Fruit fly (Drosophila melanogaster): ENCODE results near the gene Tspo.

Gene Tspo

DNA sequence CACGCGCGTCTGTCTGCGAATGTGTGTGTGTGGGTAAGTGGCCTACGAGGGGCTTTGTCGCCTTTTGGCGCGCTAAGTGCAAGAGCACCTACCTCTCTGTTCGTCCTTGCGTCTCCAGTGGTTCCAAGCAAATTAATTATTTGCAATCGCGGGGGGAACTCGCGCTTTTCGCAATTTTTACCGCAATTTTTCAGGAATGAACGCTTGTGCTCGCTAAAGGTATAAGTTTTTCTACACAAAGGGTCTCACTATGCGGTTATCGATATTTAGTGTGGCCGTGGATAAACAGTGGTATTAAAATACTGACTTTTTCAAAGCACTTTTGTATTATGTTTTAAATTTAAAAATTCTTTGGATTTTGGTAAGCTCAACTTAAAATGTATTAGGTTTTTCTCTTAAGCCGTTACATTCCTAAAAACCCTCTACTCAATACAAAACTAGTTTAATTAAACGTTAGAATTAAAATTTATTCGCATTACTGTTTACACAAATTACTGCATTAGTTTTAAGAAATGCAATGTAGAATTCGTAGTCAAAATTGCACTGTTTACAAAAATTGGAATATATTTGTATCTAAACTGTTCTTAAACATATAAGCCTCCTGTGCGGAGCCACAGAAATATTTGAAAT, 17.0 kb upstream of the Tspo start, which contains the start of gene lwr (continued):
- TF ChIP-seq lab (GFP tag; optimal IDR thresholded peaks at IDR 0.05), result no peak
- TF ChIP-seq en (GFP tag; optimal IDR thresholded peaks at IDR 0.05), result no peak
- no peak for TF ChIP-seq CG11085 (GFP tag; IDR thresholded peaks at IDR 0.05)
- TF ChIP-seq CG18476 (GFP tag; optimal IDR thresholded peaks at IDR 0.05), result no peak
- TF ChIP-seq HLHmδ (GFP tag; optimal IDR thresholded peaks at IDR 0.05), result no peak
- no peak for TF ChIP-seq Lpt (GFP tag; optimal IDR thresholded peaks at IDR 0.05)
- TF ChIP-seq vnd (GFP tag; IDR thresholded peaks at IDR 0.05; ENCODE audit: partially characterized antibody), result 0 out of 3 replicates have a peak, but pooled peaks have one; percentile 40
- no peak for TF ChIP-seq pan (optimal IDR thresholded peaks at IDR 0.05)
- TF ChIP-seq pan (GFP tag; optimal IDR thresholded peaks at IDR 0.05 in 1 of 2, IDR thresholded peaks at IDR 0.05 in 1 of 2), result no peak
- peak; percentile 22 for TF ChIP-seq CG17829 (tag; optimal IDR thresholded peaks at IDR 0.05)
- TF ChIP-seq CG16815 (GFP tag; optimal IDR thresholded peaks at IDR 0.05), result no peak
- peak; percentile 47; the same call in 1 of the 2 replicates for TF ChIP-seq CG42726 (GFP tag; IDR thresholded peaks at IDR 0.05; ENCODE audit: partially characterized antibody)

DNA sequence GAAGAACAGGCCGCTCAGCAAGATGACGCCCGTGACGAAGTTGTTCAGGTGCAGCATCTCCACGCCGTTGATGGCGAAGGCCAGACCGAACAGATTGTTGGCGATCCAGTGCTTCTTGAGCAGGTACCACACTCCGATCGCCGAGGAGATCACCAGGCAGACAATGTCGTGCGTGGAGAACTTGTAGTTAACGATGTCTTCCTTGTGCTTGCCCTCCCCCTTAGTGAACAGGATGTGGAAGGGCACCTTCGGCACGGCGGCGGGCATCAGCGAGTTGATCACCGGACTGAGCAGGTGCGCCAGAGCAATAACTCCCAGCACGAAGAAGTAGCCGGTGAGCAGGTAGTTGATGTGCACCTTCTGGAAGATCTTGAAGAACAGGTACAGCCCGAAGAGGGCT, 15.6 kb upstream of the Tspo start:
- TF ChIP-seq CG6175 (GFP tag; IDR thresholded peaks at IDR 0.05), result no peak
- TF ChIP-seq CG2889 (GFP tag; IDR thresholded peaks at IDR 0.05), result no peak
- no peak for TF ChIP-seq CG10462 (GFP tag; optimal IDR thresholded peaks at IDR 0.05)
- TF ChIP-seq CG17328 (GFP tag; IDR thresholded peaks at IDR 0.05), result no peak
- TF ChIP-seq Atf3 (GFP tag; optimal IDR thresholded peaks at IDR 0.05), result no peak
- TF ChIP-seq CG17829 (tag; optimal IDR thresholded peaks at IDR 0.05), result no peak
- TF ChIP-seq CG2129 (GFP tag; IDR thresholded peaks at IDR 0.05; ENCODE audit: partially characterized antibody), result no peak
- no peak for TF ChIP-seq Hey (tag; optimal IDR thresholded peaks at IDR 0.05)
- no peak for TF ChIP-seq ERR (GFP tag; optimal IDR thresholded peaks at IDR 0.05)
- no peak for TF ChIP-seq CG10209 (GFP tag; optimal IDR thresholded peaks at IDR 0.05)
- no peak for TF ChIP-seq CG6813 (GFP tag; optimal IDR thresholded peaks at IDR 0.05)

DNA sequence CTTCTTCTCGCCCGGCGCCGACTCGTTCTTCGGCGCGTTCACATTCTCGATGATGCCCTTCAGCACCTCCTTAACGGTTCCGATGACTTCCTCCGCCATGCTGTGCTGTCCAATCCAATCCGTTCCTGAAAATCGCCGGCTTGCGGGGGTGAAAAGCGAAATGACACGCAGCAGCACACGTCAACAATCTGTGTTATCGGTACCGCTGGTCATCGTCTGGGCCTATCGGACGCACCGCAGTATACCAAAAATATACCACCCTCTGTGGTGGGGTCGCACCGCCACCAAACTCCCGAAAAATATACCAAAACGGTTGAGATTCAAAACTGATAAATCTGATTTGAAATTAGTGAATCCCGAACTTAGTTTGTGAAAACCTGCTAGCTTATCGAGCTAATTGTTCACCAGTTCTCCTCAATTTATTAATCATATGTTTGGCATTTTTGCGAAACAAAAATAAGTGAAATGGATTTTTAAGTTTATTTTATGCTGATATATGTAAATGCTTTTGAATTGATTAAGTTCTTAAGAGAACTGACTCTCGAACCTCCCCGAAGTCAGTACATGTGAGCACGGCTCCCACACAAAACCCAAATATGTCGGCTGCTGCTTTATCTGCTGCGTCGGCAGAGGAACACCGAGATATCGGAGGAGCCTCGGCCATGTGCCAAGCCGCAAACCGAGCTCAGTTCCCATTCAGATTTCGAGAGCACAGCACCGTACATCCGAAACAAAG, 14.8 kb upstream of the Tspo start, which contains the start of the genes Spp and nAChRbeta3:
Gene Spp (minus strand): TSS at position 210 of the 736 bp plus-strand sequence.
Gene nAChRbeta3 (plus strand): TSS at position 686 of the 736 bp plus-strand sequence.
- TF ChIP-seq dpn (GFP tag; optimal IDR thresholded peaks at IDR 0.05), result no peak
- TF ChIP-seq Doc3 (GFP tag; IDR thresholded peaks at IDR 0.05; ENCODE audit: partially characterized antibody), result peak; percentile 39; the same call in 1 of the 3 replicates
- TF ChIP-seq CG8478 (optimal IDR thresholded peaks at IDR 0.05), result no peak
- TF ChIP-seq Sry-β (GFP tag; optimal IDR thresholded peaks at IDR 0.05), result no peak
- no peak for TF ChIP-seq Antp (GFP tag; optimal IDR thresholded peaks at IDR 0.05)
- no peak for TF ChIP-seq CG1647 (GFP tag; optimal IDR thresholded peaks at IDR 0.05)
- no peak for TF ChIP-seq HLH3B (GFP tag; IDR thresholded peaks at IDR 0.05)
- TF ChIP-seq Mrtf (GFP tag; IDR thresholded peaks at IDR 0.05), result no peak
- peak; percentile 56 for TF ChIP-seq sug (tag; optimal IDR thresholded peaks at IDR 0.05)
- no peak for TF ChIP-seq nom (GFP tag; optimal IDR thresholded peaks at IDR 0.05)
- TF ChIP-seq gfzf (GFP tag; optimal IDR thresholded peaks at IDR 0.05), result peak; percentile 79
- no peak for TF ChIP-seq CG17385 (GFP tag; optimal IDR thresholded peaks at IDR 0.05)
- no peak for TF ChIP-seq CG7928 (GFP tag; optimal IDR thresholded peaks at IDR 0.05)
- TF ChIP-seq Sry-δ (GFP tag; optimal IDR thresholded peaks at IDR 0.05), result peak; percentile 59
- TF ChIP-seq CG2678 (tag; optimal IDR thresholded peaks at IDR 0.05), result no peak
- TF ChIP-seq tgo (GFP tag; IDR thresholded peaks at IDR 0.05), result no peak
- TF ChIP-seq CG11560 (tag; IDR thresholded peaks at IDR 0.05), result no peak
- no peak for TF ChIP-seq tap (tag; optimal IDR thresholded peaks at IDR 0.05)
- TF ChIP-seq ranshi (GFP tag; IDR thresholded peaks at IDR 0.05), result no peak
- TF ChIP-seq Dek (tag; optimal IDR thresholded peaks at IDR 0.05), result no peak
- no peak for TF ChIP-seq bowl (GFP tag; IDR thresholded peaks at IDR 0.05)
- no peak for TF ChIP-seq psq (GFP tag; optimal IDR thresholded peaks at IDR 0.05)
- TF ChIP-seq Doc2 (GFP tag; IDR thresholded peaks at IDR 0.05), result no peak
- TF ChIP-seq mld (GFP tag; IDR thresholded peaks at IDR 0.05; ENCODE audit: partially characterized antibody), result no peak
- no peak for TF ChIP-seq E2f1 (GFP tag; IDR thresholded peaks at IDR 0.05)
- no peak for TF ChIP-seq CG3847 (GFP tag; IDR thresholded peaks at IDR 0.05)
